Fruit fly (Drosophila melanogaster) whole organism: Measurements from ENCODE around the gene spdo.

ENCODE experiments used
- CG8478 ChIP-seq: fragments of >200 bp; optimal IDR thresholded peaks from 2 replicates; lab custom pipeline; 2018; ENCODE audit warnings: inconsistent platforms
- Dll ChIP-seq: fragments of >200 bp; optimal IDR thresholded peaks from 2 replicates; lab custom pipeline; 2017
- EcR ChIP-seq, 2 experiments: fragments of >200 bp; optimal IDR thresholded peaks; 2 replicates each; lab custom pipeline; 2017; ENCODE audit warnings: missing biosample characterization in 2 of 2, missing genetic modification characterization in 2 of 2, missing genetic modification reagents in 2 of 2
- pan ChIP-seq: fragments of >200 bp; optimal IDR thresholded peaks from 2 replicates; lab custom pipeline; 2017
- psq ChIP-seq: fragments of >200 bp; optimal IDR thresholded peaks from 2 replicates; lab custom pipeline; 2017
- usp ChIP-seq: fragments of >200 bp; optimal IDR thresholded peaks from 2 replicates; lab custom pipeline; 2017; ENCODE audit warnings: missing biosample characterization, missing genetic modification characterization, mixed read lengths

dm6 chr3R:30470690-30471089 lies 5.8 kb upstream of the spdo start:
- TF ChIP-seq EcR (GFP tag; optimal IDR thresholded peaks at IDR 0.05; lab: Kevin White, UChicago) (no peak), usp (GFP tag; lab: Kevin White, UChicago) (no peak), psq (lab: Kevin White, UChicago) (no peak), pan (lab: Kevin White, UChicago) (no peak), CG8478 (no peak), Dll (lab: Kevin White, UChicago) (no peak)
